Worm (Caenorhabditis elegans): ENCODE results near the gene T02C12.5.

DNA sequence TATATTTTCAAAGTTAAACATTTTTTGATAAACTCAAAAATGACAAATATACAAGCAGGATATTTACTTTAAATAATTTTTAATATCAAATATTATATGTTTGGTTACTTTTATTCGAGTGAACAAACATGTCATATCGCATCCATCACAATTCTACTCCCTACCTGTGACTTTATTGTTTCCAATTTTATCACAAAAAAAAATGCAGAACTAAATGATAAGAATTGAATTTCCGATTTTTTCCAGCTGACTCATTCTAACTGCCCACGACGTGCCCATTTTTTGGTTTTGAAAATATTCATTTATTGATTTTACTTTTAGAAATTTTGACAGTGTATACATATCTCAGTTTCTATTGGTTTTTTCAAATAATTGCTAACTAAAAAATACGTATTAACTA lies 17.0 kb downstream of the T02C12.5 start:
- no peak for TF ChIP-seq pqm-1 (tag; optimal IDR thresholded peaks at IDR 0.05)
- TF ChIP-seq ets-4 (tag; optimal IDR thresholded peaks at IDR 0.05), result no peak
- TF ChIP-seq tbx-2 (tag; optimal IDR thresholded peaks at IDR 0.05), result no peak
- TF ChIP-seq ahr-1 (tag; optimal IDR thresholded peaks at IDR 0.05), result no peak
- TF ChIP-seq mec-3 (tag; optimal IDR thresholded peaks at IDR 0.05; ENCODE audit: borderline replicate concordance), result no peak
- TF ChIP-seq lin-11 (tag; optimal IDR thresholded peaks at IDR 0.05), result no peak
- TF ChIP-seq unc-86 (tag; optimal IDR thresholded peaks at IDR 0.05), result no peak
- no peak for TF ChIP-seq sox-4 (tag; optimal IDR thresholded peaks at IDR 0.05)
- TF ChIP-seq ceh-18 (tag; optimal IDR thresholded peaks at IDR 0.05), result no peak
- TF ChIP-seq syd-9 (tag; optimal IDR thresholded peaks at IDR 0.05), result no peak
- no peak for TF ChIP-seq nfya-1 (tag; optimal IDR thresholded peaks at IDR 0.05)
- no peak for TF ChIP-seq ref-2 (tag; optimal IDR thresholded peaks at IDR 0.05)
- TF ChIP-seq pax-1 (tag; optimal IDR thresholded peaks at IDR 0.05), result no peak
- no peak for TF ChIP-seq ceh-45 (GFP tag; IDR thresholded peaks at IDR 0.05)

Measured in whole organism, late embryonic.